Fruit fly (Drosophila melanogaster): ENCODE data around the gene CG11555.
A peak's percentile ranks its signal among the peaks of the same experiment; 100 is the strongest.

The CG11555 gene

DNA sequence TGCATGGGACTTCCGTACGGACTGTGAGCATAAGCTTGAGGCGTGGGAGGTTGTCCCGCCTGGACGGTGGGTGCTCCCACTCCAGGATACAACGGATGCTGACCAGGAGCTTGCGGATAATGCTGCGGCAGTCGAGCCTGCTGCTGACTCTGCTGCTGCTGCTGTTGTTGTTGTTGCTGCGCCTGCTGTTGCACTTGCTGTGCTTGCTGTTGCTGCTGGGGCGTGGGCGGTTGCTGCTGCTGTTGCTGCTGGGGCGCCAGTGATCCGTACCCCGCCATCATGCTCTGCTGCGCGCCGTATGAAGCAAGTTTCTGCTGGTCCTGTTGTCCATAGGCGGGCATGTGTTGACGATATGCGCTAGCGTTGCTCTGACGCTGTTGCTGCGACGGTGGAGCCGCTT is 32.2 kb upstream of the CG11555 start:
- TF ChIP-seq rn (GFP tag; IDR thresholded peaks at IDR 0.05) (no peak), Pif1A (GFP tag; optimal IDR thresholded peaks at IDR 0.05) (no peak), CG13204 (GFP tag; optimal IDR thresholded peaks at IDR 0.05) (no peak), CG34367 (tag; optimal IDR thresholded peaks at IDR 0.05) (no peak), CG17806 (tag; optimal IDR thresholded peaks at IDR 0.05) (no peak), CG9948 (tag; optimal IDR thresholded peaks at IDR 0.05) (no peak)

DNA sequence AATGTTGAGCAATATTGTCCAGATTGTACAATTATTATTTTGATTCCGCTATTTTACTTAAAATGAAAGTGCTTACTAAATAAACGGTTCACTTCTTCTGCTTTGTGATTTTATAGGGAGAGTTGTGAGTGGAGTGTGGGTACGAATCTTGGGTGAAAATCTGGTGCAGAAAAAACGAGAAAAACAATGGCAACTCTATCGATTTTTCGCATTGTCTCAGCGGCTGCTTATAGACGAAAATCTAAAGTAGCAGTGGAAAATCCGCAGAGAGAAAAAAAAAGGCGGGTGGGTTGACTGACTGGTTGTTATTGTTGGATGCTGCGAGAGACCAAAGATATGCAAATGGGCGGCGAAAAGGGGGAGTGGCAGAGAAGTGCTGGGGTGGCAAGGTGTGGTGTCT is 30.5 kb upstream of the CG11555 start:
- no peak for TF ChIP-seq CG13204 (GFP tag; optimal IDR thresholded peaks at IDR 0.05)

DNA sequence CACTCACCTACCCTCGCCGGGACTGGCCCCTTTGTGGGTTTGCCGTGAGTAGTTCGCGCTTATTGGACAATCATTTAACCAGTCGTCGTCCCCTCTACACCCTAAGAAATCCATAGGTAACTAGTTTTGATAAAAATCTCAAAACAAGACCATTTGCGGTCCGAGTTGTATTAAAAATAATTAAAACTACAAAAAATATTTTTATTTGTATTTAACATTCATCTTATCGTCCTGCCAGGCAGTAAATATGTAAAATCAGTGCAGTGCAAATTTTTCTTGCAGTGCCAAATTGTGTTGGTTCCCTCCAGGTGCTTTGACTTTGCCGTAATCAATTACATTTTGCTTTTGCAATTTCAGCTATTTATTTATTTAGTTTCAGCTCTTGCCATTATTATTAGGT is 29.8 kb upstream of the CG11555 start:
- TF ChIP-seq EcR (GFP tag; optimal IDR thresholded peaks at IDR 0.05), result no peak
- TF ChIP-seq CG12605 (GFP tag; IDR thresholded peaks at IDR 0.05), result 0 out of 2 replicates have a peak, but pooled peaks have one; percentile 22
- TF ChIP-seq CG8159 (tag; optimal IDR thresholded peaks at IDR 0.05), result no peak
- TF ChIP-seq fd96Ca (GFP tag; IDR thresholded peaks at IDR 0.05), result peak; percentile 85
- TF ChIP-seq Ets98B (GFP tag; IDR thresholded peaks at IDR 0.05), result peak; percentile 88
- no peak for TF ChIP-seq D1 (tag; optimal IDR thresholded peaks at IDR 0.05)
- peak; percentile 83 for TF ChIP-seq CG32121 (GFP tag; IDR thresholded peaks at IDR 0.05)
- peak; percentile 80 for TF ChIP-seq CG4496 (GFP tag; IDR thresholded peaks at IDR 0.05)
- TF ChIP-seq gl (tag; optimal IDR thresholded peaks at IDR 0.05), result no peak
- no peak for TF ChIP-seq Pif1A (GFP tag; optimal IDR thresholded peaks at IDR 0.05)
- TF ChIP-seq CG34367 (tag; optimal IDR thresholded peaks at IDR 0.05), result no peak
- TF ChIP-seq CG17806 (tag; optimal IDR thresholded peaks at IDR 0.05), result no peak
- no peak for TF ChIP-seq CG15710 (tag; optimal IDR thresholded peaks at IDR 0.05)
- no peak for TF ChIP-seq Snoo (tag; optimal IDR thresholded peaks at IDR 0.05)
- no peak for TF ChIP-seq CG14655 (GFP tag; optimal IDR thresholded peaks at IDR 0.05)
- TF ChIP-seq rn (GFP tag; IDR thresholded peaks at IDR 0.05), result peak; percentile 56; the same call in 1 of the 2 replicates
- no peak for TF ChIP-seq CG8301 (tag; optimal IDR thresholded peaks at IDR 0.05)
- no peak for TF ChIP-seq CG9948 (tag; optimal IDR thresholded peaks at IDR 0.05)
- no peak for TF ChIP-seq CG10348 (GFP tag; IDR thresholded peaks at IDR 0.05)

DNA sequence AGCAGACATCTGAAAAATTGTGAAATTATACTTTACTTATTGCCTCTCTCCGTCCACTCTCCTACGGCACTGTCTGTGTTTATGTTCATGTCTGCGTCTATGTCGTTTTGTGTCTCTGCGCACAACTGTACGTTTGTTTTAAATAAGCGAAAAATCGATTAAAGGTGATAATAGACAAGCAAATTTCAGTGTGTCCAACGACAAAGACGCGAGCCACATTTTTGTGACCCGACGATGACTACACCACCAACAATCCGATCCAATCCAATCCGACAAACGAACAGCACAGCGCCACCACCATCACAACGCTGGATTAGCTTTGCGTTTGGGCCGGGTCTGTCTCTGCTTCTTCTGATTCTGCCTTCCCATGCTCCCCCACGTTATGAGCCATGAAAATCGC is 29.1 kb upstream of the CG11555 start:
- TF ChIP-seq Ets98B (GFP tag; IDR thresholded peaks at IDR 0.05), result no peak
- no peak for TF ChIP-seq CG8301 (tag; optimal IDR thresholded peaks at IDR 0.05)
- TF ChIP-seq CG10348 (GFP tag; IDR thresholded peaks at IDR 0.05), result no peak
- TF ChIP-seq fd96Ca (GFP tag; IDR thresholded peaks at IDR 0.05), result no peak
- no peak for TF ChIP-seq CG4496 (GFP tag; IDR thresholded peaks at IDR 0.05)
- no peak for TF ChIP-seq rn (GFP tag; IDR thresholded peaks at IDR 0.05)
- TF ChIP-seq CG9948 (tag; optimal IDR thresholded peaks at IDR 0.05), result no peak
- no peak for TF ChIP-seq CG8159 (tag; optimal IDR thresholded peaks at IDR 0.05)
- no peak for TF ChIP-seq Pif1A (GFP tag; optimal IDR thresholded peaks at IDR 0.05)
- no peak for TF ChIP-seq CG15710 (tag; optimal IDR thresholded peaks at IDR 0.05)
- no peak for TF ChIP-seq CG17806 (tag; optimal IDR thresholded peaks at IDR 0.05)

DNA sequence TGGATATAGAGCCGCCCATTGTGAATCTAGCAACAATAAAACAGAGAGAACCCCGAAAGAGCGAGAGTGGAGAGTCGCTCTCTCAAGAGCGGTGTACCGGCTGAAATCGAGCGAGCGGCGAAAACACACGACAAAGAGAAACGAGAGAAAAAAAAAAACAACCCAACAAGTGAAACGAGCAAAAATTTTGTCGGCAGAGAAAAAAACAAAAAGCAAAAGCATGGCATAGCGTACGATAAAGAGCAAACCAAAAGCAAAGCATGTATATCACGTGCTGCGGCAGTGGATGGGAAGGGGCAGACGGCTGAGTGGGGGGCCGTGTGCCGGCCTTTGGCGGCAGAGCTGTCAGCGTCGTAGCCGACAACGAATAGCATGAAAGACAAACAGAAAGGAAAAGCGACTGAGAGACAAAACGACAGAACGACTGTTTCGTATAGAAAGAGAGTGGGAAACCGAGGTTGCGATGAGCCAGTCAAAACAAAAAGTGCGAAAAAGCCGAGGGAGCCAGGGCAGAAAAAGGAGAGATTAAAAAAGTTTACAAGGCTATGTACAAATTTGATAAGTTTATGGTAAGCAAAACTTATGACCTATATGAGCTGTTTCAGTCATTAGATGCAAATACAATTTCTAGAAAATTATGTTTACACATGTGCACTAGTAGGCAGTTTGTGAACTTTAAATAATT is 26.8 kb upstream of the CG11555 start:
- TF ChIP-seq CG32121 (GFP tag; IDR thresholded peaks at IDR 0.05) (peak; percentile 85; the same call in 1 of the 2 replicates), Ets98B (GFP tag; IDR thresholded peaks at IDR 0.05) (peak; percentile 88), gl (tag; optimal IDR thresholded peaks at IDR 0.05) (peak; percentile 86), fd96Ca (GFP tag; IDR thresholded peaks at IDR 0.05) (peak; percentile 82), CG14655 (GFP tag; optimal IDR thresholded peaks at IDR 0.05) (peak; percentile 50), CG34367 (tag; optimal IDR thresholded peaks at IDR 0.05) (peak; percentile 58), rn (GFP tag; IDR thresholded peaks at IDR 0.05) (peak; percentile 20; the same call in 1 of the 2 replicates), Pif1B (GFP tag; optimal IDR thresholded peaks at IDR 0.05) (peak; percentile 76), CG13204 (GFP tag; optimal IDR thresholded peaks at IDR 0.05) (peak; percentile 90), Pif1A (GFP tag; optimal IDR thresholded peaks at IDR 0.05) (peak; percentile 80), CG8301 (tag; optimal IDR thresholded peaks at IDR 0.05) (peak; percentile 25), EcR (GFP tag; optimal IDR thresholded peaks at IDR 0.05) (peak; percentile 84), CG12605 (GFP tag; IDR thresholded peaks at IDR 0.05) (peak; percentile 95), CG4496 (GFP tag; IDR thresholded peaks at IDR 0.05) (peak; percentile 87; the same call in 2 of the 3 replicates), CG15710 (tag; optimal IDR thresholded peaks at IDR 0.05) (peak; percentile 61), CG10348 (GFP tag; IDR thresholded peaks at IDR 0.05) (no peak), CG9948 (tag; optimal IDR thresholded peaks at IDR 0.05) (no peak), CG8159 (tag; optimal IDR thresholded peaks at IDR 0.05) (peak; percentile 54), D1 (tag; optimal IDR thresholded peaks at IDR 0.05) (no peak), Snoo (tag; optimal IDR thresholded peaks at IDR 0.05) (peak; percentile 55), CG17806 (tag; optimal IDR thresholded peaks at IDR 0.05) (peak; percentile 41)

DNA sequence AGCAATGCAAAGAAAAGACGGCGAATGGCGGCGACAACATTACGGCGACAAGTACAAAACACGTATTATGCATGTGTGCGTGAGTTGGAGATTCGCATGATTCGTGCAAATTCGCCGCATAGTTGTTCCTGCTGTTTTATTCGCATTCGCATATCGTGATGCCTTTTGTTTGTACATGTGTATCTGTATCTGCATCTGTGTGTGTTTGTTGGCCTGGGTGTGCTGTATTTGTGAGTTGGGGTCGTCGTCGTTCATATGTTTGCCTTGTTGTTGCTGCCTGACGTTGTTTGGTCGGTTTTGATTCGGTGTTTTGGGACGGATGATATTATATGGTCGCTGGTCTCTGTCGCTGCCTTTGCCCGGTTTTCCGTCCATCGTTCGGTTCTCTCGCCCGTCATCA is 26.2 kb upstream of the CG11555 start:
- no peak for TF ChIP-seq gl (tag; optimal IDR thresholded peaks at IDR 0.05)
- peak; percentile 94 for TF ChIP-seq EcR (GFP tag; optimal IDR thresholded peaks at IDR 0.05)
- TF ChIP-seq CG8301 (tag; optimal IDR thresholded peaks at IDR 0.05), result no peak

All from whole organism, pupa.